Worm (Caenorhabditis elegans) whole organism, L2 larva: ENCODE measurements around the gene T16H12.2.

Experiments used
- C34F6.9 ChIP-seq: fragments of 150-350 bp; optimal IDR thresholded peaks from 2 replicates; lab custom pipeline; 2014; ENCODE audit warnings: missing biosample characterization, missing genetic modification characterization
- ZK546.5 ChIP-seq: sonication (generic microtip); optimal IDR thresholded peaks from 2 replicates; lab custom pipeline; 2017; ENCODE audit warnings: missing biosample characterization, missing genetic modification characterization
- alr-1 ChIP-seq: fragments of 150-350 bp; optimal IDR thresholded peaks from 2 replicates; lab custom pipeline; 2014; ENCODE audit warnings: missing biosample characterization, missing genetic modification characterization
- aly-2 ChIP-seq: fragments of 150-350 bp; optimal IDR thresholded peaks from 2 replicates; lab custom pipeline; 2014; ENCODE audit warnings: missing biosample characterization, missing genetic modification characterization
- blmp-1 ChIP-seq: sonication (generic microtip); optimal IDR thresholded peaks from 2 replicates; lab custom pipeline; 2017; ENCODE audit warnings: missing genetic modification characterization, mild to moderate bottlenecking, missing compliant biosample characterization, antibody characterized with exemption, moderate library complexity; ENCODE audit not compliant: insufficient read depth
- egl-27 ChIP-seq: sonication (generic microtip); optimal IDR thresholded peaks from 3 replicates; lab custom pipeline; 2017; ENCODE audit warnings: missing biosample characterization, missing genetic modification reagents, missing genetic modification characterization
- elt-1 ChIP-seq: fragments of 150-350 bp; optimal IDR thresholded peaks from 2 replicates; lab custom pipeline; 2014; ENCODE audit warnings: missing biosample characterization, missing genetic modification characterization
- elt-3 ChIP-seq: sonication (generic microtip); optimal IDR thresholded peaks from 2 replicates; lab custom pipeline; 2017; ENCODE audit warnings: missing biosample characterization, missing genetic modification characterization
- fos-1 ChIP-seq: fragments of 150-350 bp; optimal IDR thresholded peaks from 2 replicates; lab custom pipeline; 2014; ENCODE audit warnings: missing biosample characterization, missing genetic modification characterization
- gmeb-1 ChIP-seq: fragments of 150-350 bp; optimal IDR thresholded peaks from 2 replicates; lab custom pipeline; 2014; ENCODE audit warnings: missing biosample characterization, missing genetic modification characterization
- lin-11 ChIP-seq: fragments of 150-350 bp; sonication (generic microtip); optimal IDR thresholded peaks from 2 replicates; lab custom pipeline; 2014; ENCODE audit warnings: missing biosample characterization, missing genetic modification characterization, inconsistent platforms, mixed read lengths
- lin-13 ChIP-seq: fragments of 150-350 bp; optimal IDR thresholded peaks from 2 replicates; lab custom pipeline; 2014; ENCODE audit warnings: missing biosample characterization, missing genetic modification reagents, missing genetic modification characterization
- lin-39 ChIP-seq: fragments of 150-350 bp; optimal IDR thresholded peaks from 2 replicates; lab custom pipeline; 2014; ENCODE audit warnings: missing biosample characterization, missing genetic modification reagents, missing genetic modification characterization
- mab-5 ChIP-seq: fragments of 150-350 bp; optimal IDR thresholded peaks from 2 replicates; lab custom pipeline; 2014; ENCODE audit warnings: missing biosample characterization, missing genetic modification characterization
- mdl-1 ChIP-seq, 2 experiments: fragments of 150-350 bp in 1 of 2; sonication (generic microtip) in 1 of 2; optimal IDR thresholded peaks; 2 replicates each; lab custom pipeline; 2017; ENCODE audit warnings: missing biosample characterization in 2 of 2, missing genetic modification characterization in 2 of 2
- nhr-12 ChIP-seq: fragments of 150-350 bp; optimal IDR thresholded peaks from 2 replicates; lab custom pipeline; 2014; ENCODE audit warnings: missing biosample characterization, missing genetic modification characterization
- nhr-129 ChIP-seq: fragments of 150-350 bp; optimal IDR thresholded peaks from 2 replicates; lab custom pipeline; 2014; ENCODE audit warnings: missing biosample characterization, missing genetic modification characterization
- nhr-21 ChIP-seq: fragments of 150-350 bp; optimal IDR thresholded peaks from 2 replicates; lab custom pipeline; 2014; ENCODE audit warnings: missing biosample characterization, missing genetic modification characterization
- nhr-23 ChIP-seq: fragments of 150-350 bp; optimal IDR thresholded peaks from 2 replicates; lab custom pipeline; 2014; ENCODE audit warnings: missing biosample characterization, missing genetic modification reagents, missing genetic modification characterization
- nhr-237 ChIP-seq: fragments of 150-350 bp; optimal IDR thresholded peaks from 2 replicates; lab custom pipeline; 2014; ENCODE audit warnings: missing biosample characterization, missing genetic modification characterization
- nhr-25 ChIP-seq: fragments of 150-350 bp; sonication (generic microtip); optimal IDR thresholded peaks from 3 replicates; lab custom pipeline; 2014; ENCODE audit warnings: missing biosample characterization, missing genetic modification characterization
- nhr-6 ChIP-seq: fragments of 150-350 bp; optimal IDR thresholded peaks from 2 replicates; lab custom pipeline; 2014; ENCODE audit warnings: missing biosample characterization, missing genetic modification characterization
- nhr-77 ChIP-seq: fragments of 150-350 bp; optimal IDR thresholded peaks from 2 replicates; lab custom pipeline; 2014; ENCODE audit warnings: missing biosample characterization, missing genetic modification characterization
- peb-1 ChIP-seq: fragments of 150-350 bp; optimal IDR thresholded peaks from 2 replicates; lab custom pipeline; 2014; ENCODE audit warnings: missing biosample characterization, missing genetic modification characterization
- sma-3 ChIP-seq: sonication (generic microtip); optimal IDR thresholded peaks from 2 replicates; lab custom pipeline; 2016; ENCODE audit warnings: missing genetic modification reagents, missing genetic modification characterization, missing compliant biosample characterization
- sma-9 ChIP-seq, 2 experiments: fragments of 150-350 bp in 1 of 2; sonication (generic microtip) in 1 of 2; optimal IDR thresholded peaks; 2 replicates each; lab custom pipeline; 2014 to 2016; ENCODE audit warnings: missing genetic modification characterization in 2 of 2, mild to moderate bottlenecking in 1 of 2, missing biosample characterization in 1 of 2, missing compliant biosample characterization in 1 of 2, missing genetic modification reagents in 1 of 2, moderate library complexity in 1 of 2
- unc-55 ChIP-seq: fragments of 150-350 bp; sonication (generic microtip); optimal IDR thresholded peaks from 3 replicates; lab custom pipeline; 2014; ENCODE audit warnings: missing biosample characterization, missing genetic modification reagents, missing genetic modification characterization
- unc-62 ChIP-seq: fragments of 150-350 bp; optimal IDR thresholded peaks from 2 replicates; lab custom pipeline; 2014; ENCODE audit warnings: missing biosample characterization, missing genetic modification reagents, missing genetic modification characterization
- zag-1 ChIP-seq: fragments of 150-350 bp; optimal IDR thresholded peaks from 2 replicates; lab custom pipeline; 2014; ENCODE audit warnings: missing biosample characterization, missing genetic modification characterization
- ztf-1 ChIP-seq: fragments of 200-800 bp; sonication (Bioruptor generic); conservative IDR thresholded peaks from 2 replicates; pipeline ENCODE4 v1.3.6; 2022; ENCODE audit warnings: missing genetic modification characterization, missing compliant biosample characterization
- ztf-11 ChIP-seq: sonication (generic microtip); optimal IDR thresholded peaks from 2 replicates; lab custom pipeline; 2017; ENCODE audit warnings: missing biosample characterization, missing genetic modification characterization
- ztf-4 ChIP-seq: fragments of 150-350 bp; optimal IDR thresholded peaks from 2 replicates; lab custom pipeline; 2014; ENCODE audit warnings: missing biosample characterization, missing genetic modification characterization

The T16H12.2 gene

DNA sequence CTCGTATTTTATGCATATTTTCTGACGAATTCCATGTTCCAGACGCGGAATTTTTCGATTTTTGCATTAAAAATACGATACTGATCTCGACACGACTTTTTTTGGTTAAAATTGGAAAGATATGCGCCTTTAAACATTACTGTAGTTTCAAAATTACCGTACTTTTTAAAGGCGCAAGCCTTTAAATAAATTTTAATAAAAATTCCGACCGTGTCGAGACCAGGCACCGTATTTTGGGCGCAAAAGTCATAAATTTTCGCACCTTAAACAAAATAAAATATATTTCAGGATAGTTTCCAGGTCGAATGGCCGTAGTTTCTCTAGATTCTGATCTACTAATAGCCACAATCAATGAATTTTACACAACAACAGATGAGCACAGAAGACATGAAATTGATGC is 16.8 kb upstream of the T16H12.2 start, which contains the start of gene T16G12.6:
TSS of gene T16G12.6 (plus strand) at position 301 of the 400 bp plus-strand sequence.
- TF ChIP-seq lin-39 (tag; lab: Kevin White, UChicago) (no peak), nhr-12 (tag; lab: Kevin White, UChicago) (no peak), mdl-1 (tag; optimal IDR thresholded peaks at IDR 0.05; lab: Kevin White, UChicago) (no peak), lin-11 (no peak), sma-3 (no peak), unc-55 (GFP tag; lab: Kevin White, UChicago) (no peak), ztf-4 (no peak), unc-62 (GFP tag; lab: Kevin White, UChicago) (no peak)

DNA sequence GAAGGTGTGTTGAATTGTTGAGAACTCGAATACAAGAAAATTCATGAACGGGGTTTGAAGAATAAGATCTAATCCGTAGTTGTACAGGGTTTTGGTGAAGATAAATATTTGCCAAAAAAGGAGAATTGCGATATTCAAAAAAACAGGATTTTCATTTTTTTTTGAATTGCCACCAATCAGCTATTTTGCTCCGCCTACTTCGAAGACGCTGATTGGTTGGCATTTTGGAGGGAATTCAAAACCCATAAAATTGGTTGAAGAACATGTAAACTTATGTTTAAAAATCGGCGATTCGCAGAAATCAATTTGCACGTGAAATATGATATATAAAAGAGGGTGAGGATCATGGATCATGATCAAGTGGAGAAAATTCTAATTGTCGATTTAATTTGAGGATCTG is 10.0 kb upstream of the T16H12.2 start:
- no peak for TF ChIP-seq egl-27
- TF ChIP-seq gmeb-1 = no peak

DNA sequence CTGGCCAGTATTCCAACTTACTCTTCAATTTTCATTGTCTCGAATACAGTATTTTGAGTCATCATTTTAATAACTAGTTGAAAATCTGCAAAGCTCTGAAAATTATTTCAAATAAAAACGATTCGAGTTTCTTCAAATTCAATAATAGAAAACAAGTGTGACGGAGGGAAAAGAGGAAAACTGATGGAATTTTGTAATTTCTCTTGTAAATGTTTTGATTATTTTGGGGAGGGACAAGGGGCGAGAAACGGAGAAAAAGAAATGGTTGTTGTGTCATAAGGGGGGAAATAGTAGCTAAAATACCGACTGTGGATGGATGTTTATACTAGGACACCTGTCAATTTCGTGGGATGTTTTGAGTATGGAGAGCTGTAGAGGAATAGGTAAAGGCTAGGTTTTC is 7.9 kb upstream of the T16H12.2 start, which contains the start of gene T16G12.9:
TSS of gene T16G12.9 (minus strand) at position 101 of the 400 bp plus-strand sequence.
- no peak for TF ChIP-seq nhr-237 (tag; lab: Kevin White, UChicago)
- no peak for TF ChIP-seq ZK546.5 (tag; lab: Kevin White, UChicago)
- no peak for TF ChIP-seq gmeb-1
- TF ChIP-seq egl-27 = no peak
- no peak for TF ChIP-seq sma-9 (GFP tag; optimal IDR thresholded peaks at IDR 0.05; lab: Kevin White, UChicago)
- no peak for TF ChIP-seq sma-9 (tag; optimal IDR thresholded peaks at IDR 0.05; lab: Kevin White, UChicago)
- TF ChIP-seq aly-2 (tag; lab: Kevin White, UChicago) = no peak
- no peak for TF ChIP-seq lin-39 (tag; lab: Kevin White, UChicago)
- no peak for TF ChIP-seq ztf-1
- no peak for TF ChIP-seq nhr-23 (tag; lab: Kevin White, UChicago)
- TF ChIP-seq C34F6.9 = no peak
- TF ChIP-seq elt-3 (tag; lab: Kevin White, UChicago) = no peak

DNA sequence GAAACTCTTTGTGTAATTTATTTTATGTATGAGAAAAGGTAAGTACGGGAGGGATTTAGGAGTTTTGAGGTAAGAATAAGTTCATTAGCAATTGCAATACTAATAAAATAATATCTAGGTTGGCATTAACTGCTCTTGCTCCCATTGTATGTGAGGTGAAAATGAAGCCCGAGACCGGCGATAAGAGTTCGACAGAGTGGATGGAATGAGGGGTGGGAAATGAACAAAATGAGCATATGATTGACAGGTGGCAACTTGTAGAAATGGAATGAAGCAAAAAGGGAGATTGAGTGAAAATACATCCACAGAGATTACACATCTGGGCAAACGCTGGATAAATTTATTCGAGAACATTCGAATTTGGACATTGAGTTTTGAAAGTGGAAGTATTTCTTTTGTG is 7.3 kb upstream of the T16H12.2 start:
- TF ChIP-seq lin-11 (no peak), unc-55 (GFP tag; lab: Kevin White, UChicago) (no peak), ztf-1 (no peak)
- TF ChIP-seq, all 48 proteins: peak for 0

DNA sequence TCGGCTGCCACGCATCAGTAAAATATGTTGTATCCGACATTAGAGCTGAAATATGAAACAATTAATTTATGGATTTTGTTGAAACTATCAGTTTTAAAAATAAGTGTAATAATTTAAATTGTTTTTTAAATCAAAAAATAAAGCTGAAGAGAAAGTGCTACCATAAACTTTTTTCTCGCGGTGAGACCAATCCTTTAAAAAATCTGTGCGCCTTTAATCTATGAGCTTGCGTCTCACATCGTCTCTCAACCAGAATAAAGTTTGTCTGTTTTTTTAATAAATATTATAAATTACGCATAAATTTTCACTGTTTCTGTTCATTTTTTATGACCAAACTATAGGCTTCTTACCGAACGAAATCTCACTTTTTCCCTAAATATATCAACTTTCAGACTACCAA is 2.8 kb upstream of the T16H12.2 start, which contains the start of gene T16H12.3:
TSS of gene T16H12.3 (minus strand) at position 51 of the 400 bp plus-strand sequence.
- TF ChIP-seq nhr-129 (no peak), elt-3 (tag; lab: Kevin White, UChicago) (no peak), unc-55 (GFP tag; lab: Kevin White, UChicago) (no peak)

DNA sequence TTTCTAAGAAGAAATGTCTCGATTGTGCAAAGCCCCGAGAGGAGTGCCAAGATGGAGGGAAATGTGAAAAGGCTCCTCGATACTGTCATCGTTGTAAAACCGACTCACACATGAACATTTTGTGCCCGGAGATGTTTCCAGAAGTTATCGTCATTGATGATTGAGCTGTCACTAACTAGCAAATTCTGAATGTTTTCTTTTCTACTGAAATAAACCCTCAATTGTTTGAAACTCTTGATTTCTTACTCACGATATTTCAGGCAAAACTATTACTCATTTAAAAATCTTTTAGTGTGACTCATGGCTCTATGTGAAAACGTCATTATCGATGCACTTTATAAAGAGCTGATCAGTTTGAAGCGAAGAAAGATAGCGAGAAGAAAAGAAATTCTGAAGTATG is 980 bp upstream of the T16H12.2 start, which contains the start of gene T16H12.13:
TSS of gene T16H12.13 (plus strand) at position 301 of the 400 bp plus-strand sequence.
- TF ChIP-seq nhr-25 (tag; lab: Kevin White, UChicago) = no peak
- no peak for TF ChIP-seq lin-39 (tag; lab: Kevin White, UChicago)
- no peak for TF ChIP-seq C34F6.9
- no peak for TF ChIP-seq nhr-23 (tag; lab: Kevin White, UChicago)
- TF ChIP-seq zag-1 (tag; lab: Kevin White, UChicago) = no peak
- TF ChIP-seq ztf-1 = no peak
- no peak for TF ChIP-seq blmp-1 (tag; lab: Kevin White, UChicago)
- TF ChIP-seq lin-13 = no peak
- TF ChIP-seq ztf-4 = no peak
- TF ChIP-seq sma-3 = no peak
- no peak for TF ChIP-seq nhr-77 (tag; lab: Kevin White, UChicago)
- TF ChIP-seq nhr-6 (tag; lab: Kevin White, UChicago) = no peak
- no peak for TF ChIP-seq ztf-11 (tag; lab: Kevin White, UChicago)
- no peak for TF ChIP-seq mab-5 (tag; lab: Kevin White, UChicago)
- no peak for TF ChIP-seq peb-1 (tag; lab: Kevin White, UChicago)
- no peak for TF ChIP-seq elt-1 (tag; lab: Kevin White, UChicago)
- no peak for TF ChIP-seq alr-1 (tag; lab: Kevin White, UChicago)
- no peak for TF ChIP-seq fos-1
- no peak for TF ChIP-seq nhr-21 (tag; lab: Kevin White, UChicago)
- no peak for TF ChIP-seq mdl-1 (tag; optimal IDR thresholded peaks at IDR 0.05; lab: Kevin White, UChicago)
- TF ChIP-seq, all 48 proteins: peak for 0
